Fruit fly (Drosophila melanogaster) whole organism, embryonic: ENCODE data around the gene CG4709.

Experiments
- Atf-2 ChIP-seq: fragments of 200-800 bp; sonication (Bioruptor generic); optimal IDR thresholded peaks from 2 replicates; lab custom pipeline; 2016; ENCODE audit warnings: missing biosample characterization, missing genetic modification characterization
- Bteb2 ChIP-seq: fragments of 200-800 bp; sonication (Bioruptor generic); optimal IDR thresholded peaks from 2 replicates; lab custom pipeline; 2016; ENCODE audit warnings: missing biosample characterization, missing genetic modification characterization
- CG10431 ChIP-seq: fragments of 200-800 bp; sonication (Bioruptor generic); optimal IDR thresholded peaks from 3 replicates; lab custom pipeline; 2018; ENCODE audit warnings: missing biosample characterization, mild to moderate bottlenecking, missing genetic modification characterization
- CG10959 ChIP-seq: fragments of 200-800 bp; sonication (Bioruptor generic); IDR thresholded peaks from 2 replicates; pipeline ENCODE4 v1.3.6; 2022; ENCODE audit warnings: missing biosample characterization, missing genetic modification characterization
- CG12104 ChIP-seq: fragments of 200-800 bp; sonication (Bioruptor generic); optimal IDR thresholded peaks from 3 replicates; lab custom pipeline; 2016; ENCODE audit warnings: missing biosample characterization, missing genetic modification characterization
- CG12236 ChIP-seq: fragments of 200-800 bp; sonication (Bioruptor generic); optimal IDR thresholded peaks from 2 replicates; lab custom pipeline; 2016; ENCODE audit warnings: missing biosample characterization, missing genetic modification characterization
- CG14050 ChIP-seq: fragments of 200-800 bp; sonication (Bioruptor generic); IDR thresholded peaks from 3 replicates; pipeline ENCODE4 v1.3.6; 2022; ENCODE audit warnings: missing biosample characterization, missing genetic modification characterization
- CG16779 ChIP-seq: fragments of 200-800 bp; sonication (Bioruptor generic); IDR thresholded peaks from 2 replicates; pipeline ENCODE4 v1.3.6; 2022; ENCODE audit warnings: missing biosample characterization, missing genetic modification characterization
- CG16863 ChIP-seq: fragments of 200-800 bp; sonication (Bioruptor generic); optimal IDR thresholded peaks from 3 replicates; lab custom pipeline; 2016; ENCODE audit warnings: missing biosample characterization, missing genetic modification characterization
- CG17361 ChIP-seq: fragments of 200-800 bp; sonication (Bioruptor generic); IDR thresholded peaks from 3 replicates; pipeline ENCODE4 v1.3.6; 2022; ENCODE audit warnings: missing biosample characterization, missing genetic modification characterization
- CG18262 ChIP-seq: fragments of 200-800 bp; optimal IDR thresholded peaks from 3 replicates; lab custom pipeline; 2019; ENCODE audit warnings: missing biosample characterization, mild to moderate bottlenecking, missing genetic modification characterization, moderate library complexity
- CG2116 ChIP-seq: fragments of 200-800 bp; sonication (Bioruptor generic); optimal IDR thresholded peaks from 3 replicates; lab custom pipeline; 2018; ENCODE audit warnings: missing biosample characterization, mild to moderate bottlenecking, missing genetic modification characterization
- CG2120 ChIP-seq: fragments of 200-800 bp; sonication (Bioruptor generic); optimal IDR thresholded peaks from 3 replicates; lab custom pipeline; 2016; ENCODE audit warnings: missing biosample characterization, missing genetic modification characterization
- CG2889 ChIP-seq: fragments of 200-800 bp; sonication (Bioruptor generic); IDR thresholded peaks from 3 replicates; pipeline ENCODE4 v1.3.6; 2022; ENCODE audit warnings: missing biosample characterization, missing genetic modification characterization
- CG31388 ChIP-seq: fragments of 200-800 bp; sonication (Bioruptor generic); optimal IDR thresholded peaks from 2 replicates; lab custom pipeline; 2016; ENCODE audit warnings: missing biosample characterization, missing genetic modification characterization
- CG31441 ChIP-seq: fragments of 200-800 bp; sonication (Bioruptor generic); IDR thresholded peaks from 2 replicates; pipeline ENCODE4 v1.3.6; 2022; ENCODE audit warnings: missing biosample characterization, missing genetic modification characterization
- CG3281 ChIP-seq: fragments of 200-800 bp; sonication (Bioruptor generic); optimal IDR thresholded peaks from 3 replicates; lab custom pipeline; 2017; ENCODE audit warnings: missing biosample characterization, mild to moderate bottlenecking, missing genetic modification characterization
- CG3995 ChIP-seq: fragments of 200-800 bp; sonication (Bioruptor generic); optimal IDR thresholded peaks from 3 replicates; lab custom pipeline; 2016; ENCODE audit warnings: missing biosample characterization, missing genetic modification characterization
- CG4328 ChIP-seq: fragments of 200-800 bp; sonication (Bioruptor generic); optimal IDR thresholded peaks from 3 replicates; lab custom pipeline; 2017; ENCODE audit warnings: missing biosample characterization, missing genetic modification reagents, missing genetic modification characterization
- CG5245 ChIP-seq: fragments of 200-800 bp; sonication (Bioruptor generic); optimal IDR thresholded peaks from 3 replicates; lab custom pipeline; 2016; ENCODE audit warnings: missing biosample characterization, missing genetic modification characterization
- CG6689 ChIP-seq: fragments of 200-800 bp; sonication (Bioruptor generic); IDR thresholded peaks from 2 replicates; pipeline ENCODE4 v1.3.6; 2022; ENCODE audit warnings: missing biosample characterization, missing genetic modification characterization
- CG7963 ChIP-seq: fragments of 200-800 bp; sonication (Bioruptor generic); IDR thresholded peaks from 3 replicates; pipeline ENCODE4 v1.3.6; 2022; ENCODE audit warnings: missing biosample characterization, missing genetic modification characterization; ENCODE audit not compliant: partially characterized antibody
- CrebB ChIP-seq: fragments of 200-800 bp; sonication (Bioruptor generic); optimal IDR thresholded peaks from 3 replicates; lab custom pipeline; 2018; ENCODE audit warnings: missing biosample characterization, mild to moderate bottlenecking, missing genetic modification characterization
- Dbx ChIP-seq: fragments of 200-800 bp; sonication (Bioruptor generic); IDR thresholded peaks from 3 replicates; pipeline ENCODE4 v1.3.6; 2022; ENCODE audit warnings: missing biosample characterization, missing genetic modification characterization
- Doc2 ChIP-seq: fragments of 200-800 bp; sonication (Bioruptor generic); IDR thresholded peaks from 2 replicates; pipeline ENCODE4 v1.3.6; 2022; ENCODE audit warnings: missing biosample characterization, missing genetic modification characterization
- HLH4C ChIP-seq: fragments of 200-800 bp; sonication (Bioruptor generic); IDR thresholded peaks from 3 replicates; pipeline ENCODE4 v1.3.6; 2022; ENCODE audit warnings: missing biosample characterization, missing genetic modification characterization; ENCODE audit not compliant: partially characterized antibody
- HmgD ChIP-seq: fragments of 200-800 bp; sonication (Bioruptor generic); optimal IDR thresholded peaks from 3 replicates; lab custom pipeline; 2016; ENCODE audit warnings: missing biosample characterization, missing genetic modification characterization
- Med ChIP-seq: fragments of 200-800 bp; sonication (Bioruptor generic); peaks from one replicate; lab custom pipeline; 2016; ENCODE audit warnings: missing biosample characterization, missing genetic modification characterization, mild to moderate bottlenecking, inconsistent platforms, moderate library complexity
- Opbp ChIP-seq: fragments of 200-800 bp; sonication (Bioruptor generic); IDR thresholded peaks from 3 replicates; pipeline ENCODE4 v1.3.6; 2022; ENCODE audit warnings: missing biosample characterization, missing genetic modification characterization; ENCODE audit not compliant: partially characterized antibody
- Sox102F ChIP-seq: fragments of 200-800 bp; sonication (Bioruptor generic); optimal IDR thresholded peaks from 2 replicates; lab custom pipeline; 2018; ENCODE audit warnings: missing biosample characterization, mild to moderate bottlenecking, missing genetic modification characterization, moderate library complexity
- Tbp ChIP-seq: fragments of >200 bp; optimal IDR thresholded peaks from 2 replicates; lab custom pipeline; 2018; ENCODE audit warnings: missing biosample characterization, missing genetic modification characterization
- Vsx1 ChIP-seq: fragments of 200-800 bp; sonication (Bioruptor generic); optimal IDR thresholded peaks from 2 replicates; lab custom pipeline; 2017; ENCODE audit warnings: missing biosample characterization, mild to moderate bottlenecking, missing genetic modification characterization, missing genetic modification reagents
- YL-1 ChIP-seq: fragments of 200-800 bp; sonication (Bioruptor generic); optimal IDR thresholded peaks from 3 replicates; lab custom pipeline; 2017; ENCODE audit warnings: missing biosample characterization, mild to moderate bottlenecking, missing genetic modification characterization
- ab ChIP-seq: fragments of 200-800 bp; sonication (Bioruptor generic); optimal IDR thresholded peaks from 2 replicates; lab custom pipeline; 2016; ENCODE audit warnings: missing biosample characterization, missing genetic modification characterization
- amos ChIP-seq: fragments of 200-800 bp; sonication (Bioruptor generic); IDR thresholded peaks from 2 replicates; pipeline ENCODE4 v1.3.6; 2022; ENCODE audit warnings: missing biosample characterization, missing genetic modification characterization; ENCODE audit not compliant: partially characterized antibody
- az2 ChIP-seq: fragments of 200-800 bp; sonication (Bioruptor generic); optimal IDR thresholded peaks from 3 replicates; lab custom pipeline; 2016; ENCODE audit warnings: missing biosample characterization, missing genetic modification characterization
- bcd ChIP-seq: fragments of 200-800 bp; sonication (Bioruptor generic); optimal IDR thresholded peaks from 2 replicates; lab custom pipeline; 2017; ENCODE audit warnings: missing biosample characterization, mild to moderate bottlenecking, missing genetic modification characterization
- bowl ChIP-seq: fragments of 200-800 bp; sonication (Bioruptor generic); IDR thresholded peaks from 2 replicates; pipeline ENCODE4 v1.3.6; 2022; ENCODE audit warnings: missing biosample characterization, missing genetic modification characterization
- chinmo ChIP-seq: fragments of 200-800 bp; sonication (Bioruptor generic); IDR thresholded peaks from 4 replicates; pipeline ENCODE4 v1.3.6; 2022; ENCODE audit warnings: missing biosample characterization, missing genetic modification characterization; ENCODE audit not compliant: partially characterized antibody
- emc ChIP-seq: fragments of 200-800 bp; sonication (Bioruptor generic); optimal IDR thresholded peaks from 2 replicates; lab custom pipeline; 2016; ENCODE audit warnings: missing biosample characterization, missing genetic modification characterization
- fd3F ChIP-seq: fragments of 200-800 bp; sonication (Bioruptor generic); optimal IDR thresholded peaks from 2 replicates; lab custom pipeline; 2018; ENCODE audit warnings: missing biosample characterization, mild to moderate bottlenecking, missing genetic modification characterization, moderate library complexity
- gce ChIP-seq: fragments of 200-800 bp; sonication (Bioruptor generic); IDR thresholded peaks from 3 replicates; pipeline ENCODE4 v1.3.6; 2022; ENCODE audit warnings: missing biosample characterization, missing genetic modification characterization
- gro ChIP-seq: fragments of 200-800 bp; sonication (Bioruptor generic); optimal IDR thresholded peaks from 2 replicates; lab custom pipeline; 2016; ENCODE audit warnings: missing biosample characterization, missing genetic modification characterization
- gsb-n ChIP-seq: fragments of 200-800 bp; sonication (Bioruptor generic); optimal IDR thresholded peaks from 3 replicates; lab custom pipeline; 2018; ENCODE audit warnings: missing biosample characterization, mild to moderate bottlenecking, missing genetic modification characterization
- hkb ChIP-seq, 2 experiments: fragments of 200-800 bp in 1 of 2; fragments of >200 bp in 1 of 2; sonication (Bioruptor generic) in 1 of 2; IDR thresholded peaks in 1 of 2; optimal IDR thresholded peaks in 1 of 2; 2 replicates each; pipeline versions ENCODE4 v1.3.6 to Lab custom; 2017 to 2022; ENCODE audit warnings: missing biosample characterization in 1 of 2, missing genetic modification characterization in 1 of 2
- hth ChIP-seq: fragments of >200 bp; optimal IDR thresholded peaks from 2 replicates; lab custom pipeline; 2017; ENCODE audit warnings: inconsistent platforms
- shn ChIP-seq: fragments of 200-800 bp; sonication (Bioruptor generic); optimal IDR thresholded peaks from 3 replicates; lab custom pipeline; 2016; ENCODE audit warnings: missing biosample characterization, missing genetic modification characterization
- slou ChIP-seq: fragments of 200-800 bp; sonication (Bioruptor generic); optimal IDR thresholded peaks from 3 replicates; lab custom pipeline; 2016; ENCODE audit warnings: missing biosample characterization, missing genetic modification characterization
- sob ChIP-seq: fragments of 200-800 bp; sonication (Bioruptor generic); IDR thresholded peaks from 2 replicates; pipeline ENCODE4 v1.3.6; 2022; ENCODE audit warnings: missing biosample characterization, missing genetic modification characterization
- tgo ChIP-seq: fragments of 200-800 bp; sonication (Bioruptor generic); IDR thresholded peaks from 3 replicates; pipeline ENCODE4 v1.3.6; 2022; ENCODE audit warnings: missing biosample characterization, missing genetic modification characterization
- ttk ChIP-seq: fragments of 200-800 bp; sonication (Bioruptor generic); IDR thresholded peaks from 2 replicates; pipeline ENCODE4 v2.1.2; 2022; ENCODE audit warnings: missing biosample characterization, missing genetic modification characterization
- usp ChIP-seq: fragments of >200 bp; optimal IDR thresholded peaks from 2 replicates; lab custom pipeline; 2017; ENCODE audit warnings: missing biosample characterization, missing genetic modification characterization

CG4709 gene

DNA sequence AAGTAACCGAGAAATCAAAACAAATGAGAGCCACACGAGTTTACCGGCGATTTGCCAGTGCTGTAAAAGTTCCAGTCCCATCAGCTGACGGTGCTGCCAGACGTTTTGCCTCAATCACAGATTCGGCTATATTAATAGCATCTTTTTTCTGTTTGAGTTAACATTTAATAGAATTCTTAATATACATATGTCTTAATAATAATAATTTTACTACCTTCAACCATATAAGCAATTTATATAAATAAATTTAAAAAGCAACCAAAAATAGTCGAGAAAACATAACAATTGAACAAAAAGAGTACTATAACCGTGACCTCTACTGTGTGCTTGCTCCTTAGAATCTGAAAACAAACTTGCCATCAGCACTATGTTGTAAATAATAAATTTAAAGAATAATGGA, at the start of gene CG4709, which contains the start of gene CG13126 (continued):
- no peak for TF ChIP-seq CG7963 (GFP tag; lab: Robert Waterston, UW)
- no peak for TF ChIP-seq CG16779 (GFP tag; lab: Robert Waterston, UW)
- peak; percentile 82 for TF ChIP-seq CG2120
- TF ChIP-seq Atf-2, result peak; percentile 10
- TF ChIP-seq usp (GFP tag; lab: Kevin White, UChicago), result no peak
- no peak for TF ChIP-seq ab (GFP tag; lab: Kevin White, UChicago)
- peak; percentile 87; the same call in 2 of the 3 replicates for TF ChIP-seq Dbx (GFP tag; lab: Robert Waterston, UW)
- peak; percentile 49; the same call in 1 of the 2 replicates for TF ChIP-seq bowl (GFP tag; lab: Robert Waterston, UW)
- peak; percentile 77 for TF ChIP-seq CG5245 (GFP tag; lab: Kevin White, UChicago)
- TF ChIP-seq CG12236 (GFP tag; lab: Kevin White, UChicago), result peak; percentile 6
- TF ChIP-seq Tbp, result no peak
- peak; percentile 93 for TF ChIP-seq bcd (GFP tag; lab: Kevin White, UChicago)
- peak; percentile 76 for TF ChIP-seq CG4328 (GFP tag; lab: Kevin White, UChicago)
- peak; percentile 79 for TF ChIP-seq slou
- TF ChIP-seq gce, result peak; percentile 73; the same call in 2 of the 3 replicates
- no peak for TF ChIP-seq hth
- peak; percentile 93 for TF ChIP-seq CG6689
- no peak for TF ChIP-seq amos
- peak; percentile 91 for TF ChIP-seq tgo (GFP tag; lab: Robert Waterston, UW)
- TF ChIP-seq YL-1 (GFP tag; lab: Kevin White, UChicago), result peak; percentile 85
- TF ChIP-seq CG31388, result peak; percentile 84
- no peak for TF ChIP-seq hkb (optimal IDR thresholded peaks at IDR 0.05; lab: Kevin White, UChicago)
- TF ChIP-seq hkb (GFP tag; IDR thresholded peaks at IDR 0.05; lab: Robert Waterston, UW), result peak; percentile 91
- TF ChIP-seq fd3F (GFP tag; lab: Kevin White, UChicago), result peak; percentile 83
- TF ChIP-seq CG10431 (GFP tag; lab: Kevin White, UChicago), result peak; percentile 77
- peak; percentile 97 for TF ChIP-seq CG17361 (GFP tag; lab: Robert Waterston, UW)
- TF ChIP-seq Vsx1 (GFP tag; lab: Kevin White, UChicago), result peak; percentile 86
- TF ChIP-seq CG10959 (GFP tag; lab: Robert Waterston, UW), result peak; percentile 80
- peak; percentile 49 for TF ChIP-seq Bteb2 (GFP tag; lab: Kevin White, UChicago)
- no peak for TF ChIP-seq HLH4C (GFP tag; lab: Robert Waterston, UW)
- TF ChIP-seq CG31441 (GFP tag; lab: Robert Waterston, UW), result peak; percentile 99
- peak; percentile 93 for TF ChIP-seq gsb-n (tag; lab: Kevin White, UChicago)
- peak; percentile 76 for TF ChIP-seq CG14050 (GFP tag; lab: Robert Waterston, UW)
- peak; percentile 97 for TF ChIP-seq CG18262
- TF ChIP-seq sob, result peak; percentile 91
- peak; percentile 24 for TF ChIP-seq CG16863 (GFP tag; lab: Kevin White, UChicago)
- no peak for TF ChIP-seq Doc2 (GFP tag; lab: Robert Waterston, UW)
- peak; percentile 80 for TF ChIP-seq CG3995 (GFP tag; lab: Kevin White, UChicago)
- peak; percentile 1 for TF ChIP-seq emc
- peak; percentile 91 for TF ChIP-seq Sox102F
- peak; percentile 77 for TF ChIP-seq CG2116
- peak; percentile 92 for TF ChIP-seq az2 (GFP tag; lab: Kevin White, UChicago)
- peak; percentile 74; the same call in 2 of the 3 replicates for TF ChIP-seq CG2889 (GFP tag; lab: Robert Waterston, UW)
- TF ChIP-seq CG12104 (GFP tag; lab: Kevin White, UChicago), result peak; percentile 91
- TF ChIP-seq HmgD (GFP tag; lab: Kevin White, UChicago), result no peak
- peak; percentile 47 for TF ChIP-seq CrebB
- peak; percentile 90 for TF ChIP-seq Med (GFP tag; lab: Kevin White, UChicago)
- TF ChIP-seq ttk (GFP tag; lab: Robert Waterston, UW), result peak; percentile 89
- TF ChIP-seq shn (GFP tag; lab: Kevin White, UChicago), result no peak
- TF ChIP-seq chinmo (GFP tag; lab: Robert Waterston, UW), result no peak
- peak; percentile 0 for TF ChIP-seq gro (GFP tag; lab: Kevin White, UChicago)
- TF ChIP-seq Opbp (GFP tag; lab: Robert Waterston, UW), result no peak
- TF ChIP-seq CG3281 (GFP tag; lab: Kevin White, UChicago), result peak; percentile 92
